Fruit fly (Drosophila melanogaster) whole organism, embryonic: ENCODE measurements around the gene CG32320.

ENCODE experiments used
- Abd-B ChIP-seq: fragments of 200-800 bp; sonication (Bioruptor generic); optimal IDR thresholded peaks from 2 replicates; lab custom pipeline; 2018; ENCODE audit warnings: missing biosample characterization, mild to moderate bottlenecking, missing genetic modification characterization, moderate library complexity
- Ada2b ChIP-seq: fragments of 200-800 bp; sonication (Bioruptor generic); IDR thresholded peaks from 2 replicates; pipeline ENCODE4 v1.3.6; 2022; ENCODE audit warnings: missing biosample characterization, missing genetic modification characterization
- Antp ChIP-seq: fragments of 200-800 bp; sonication (Bioruptor generic); optimal IDR thresholded peaks from 3 replicates; lab custom pipeline; 2016; ENCODE audit warnings: missing biosample characterization, missing genetic modification characterization
- Bteb2 ChIP-seq: fragments of 200-800 bp; sonication (Bioruptor generic); optimal IDR thresholded peaks from 2 replicates; lab custom pipeline; 2016; ENCODE audit warnings: missing biosample characterization, missing genetic modification characterization
- CG10209 ChIP-seq: fragments of 200-800 bp; sonication (Bioruptor generic); optimal IDR thresholded peaks from 3 replicates; lab custom pipeline; 2017; ENCODE audit warnings: missing biosample characterization, mild to moderate bottlenecking, missing genetic modification characterization, missing genetic modification reagents
- CG10267 ChIP-seq: fragments of 200-800 bp; sonication (Bioruptor generic); optimal IDR thresholded peaks from 2 replicates; lab custom pipeline; 2018; ENCODE audit warnings: missing biosample characterization, mild to moderate bottlenecking, missing genetic modification characterization, moderate library complexity
- CG10274 ChIP-seq: fragments of 200-800 bp; sonication (Bioruptor generic); optimal IDR thresholded peaks from 3 replicates; lab custom pipeline; 2017; ENCODE audit warnings: missing biosample characterization, mild to moderate bottlenecking, missing genetic modification characterization
- CG10565 ChIP-seq: fragments of 200-800 bp; sonication (Bioruptor generic); optimal IDR thresholded peaks from 3 replicates; lab custom pipeline; 2016; ENCODE audit warnings: missing biosample characterization, mild to moderate bottlenecking, missing genetic modification characterization
- CG10654 ChIP-seq: fragments of 200-800 bp; sonication (Bioruptor generic); optimal IDR thresholded peaks from 2 replicates; lab custom pipeline; 2016; ENCODE audit warnings: missing biosample characterization, missing genetic modification characterization
- CG16815 ChIP-seq: fragments of 200-800 bp; sonication (Bioruptor generic); optimal IDR thresholded peaks from 3 replicates; lab custom pipeline; 2017; ENCODE audit warnings: missing biosample characterization, mild to moderate bottlenecking, missing genetic modification characterization
- CG16863 ChIP-seq: fragments of 200-800 bp; sonication (Bioruptor generic); optimal IDR thresholded peaks from 3 replicates; lab custom pipeline; 2016; ENCODE audit warnings: missing biosample characterization, missing genetic modification characterization
- CG17186 ChIP-seq: fragments of 200-800 bp; sonication (Bioruptor generic); optimal IDR thresholded peaks from 3 replicates; lab custom pipeline; 2017; ENCODE audit warnings: missing biosample characterization, missing genetic modification reagents, missing genetic modification characterization
- CG17385 ChIP-seq: fragments of 200-800 bp; sonication (Bioruptor generic); optimal IDR thresholded peaks from 3 replicates; lab custom pipeline; 2018; ENCODE audit warnings: missing biosample characterization, mild to moderate bottlenecking, missing genetic modification characterization
- CG17829 ChIP-seq: fragments of 200-800 bp; optimal IDR thresholded peaks from 2 replicates; lab custom pipeline; 2019; ENCODE audit warnings: missing biosample characterization, mild to moderate bottlenecking, missing genetic modification characterization, moderate library complexity
- CG18476 ChIP-seq: fragments of 200-800 bp; sonication (Bioruptor generic); optimal IDR thresholded peaks from 2 replicates; lab custom pipeline; 2016; ENCODE audit warnings: missing biosample characterization, mild to moderate bottlenecking, missing genetic modification characterization
- CG2116 ChIP-seq: fragments of 200-800 bp; sonication (Bioruptor generic); optimal IDR thresholded peaks from 3 replicates; lab custom pipeline; 2018; ENCODE audit warnings: missing biosample characterization, mild to moderate bottlenecking, missing genetic modification characterization
- CG30431 ChIP-seq: fragments of 200-800 bp; sonication (Bioruptor generic); optimal IDR thresholded peaks from 2 replicates; lab custom pipeline; 2017; ENCODE audit warnings: missing biosample characterization, missing genetic modification characterization
- CG34224 ChIP-seq: fragments of 200-800 bp; sonication (Bioruptor generic); IDR thresholded peaks from 3 replicates; pipeline ENCODE4 v1.3.6; 2022; ENCODE audit warnings: missing biosample characterization, missing genetic modification characterization; ENCODE audit not compliant: partially characterized antibody
- CG34422 ChIP-seq: fragments of 200-800 bp; sonication (Bioruptor generic); IDR thresholded peaks from 3 replicates; pipeline ENCODE4 v1.3.6; 2022; ENCODE audit warnings: missing biosample characterization, missing genetic modification characterization
- CG7745 ChIP-seq: fragments of 200-800 bp; sonication (Bioruptor generic); optimal IDR thresholded peaks from 2 replicates; lab custom pipeline; 2018; ENCODE audit warnings: missing biosample characterization, mild to moderate bottlenecking, missing genetic modification characterization, moderate library complexity
- CG8290 ChIP-seq, 3 experiments: fragments of 200-800 bp; sonication (Bioruptor generic); optimal IDR thresholded peaks; 2 replicates each; lab custom pipeline; 2016 to 2019; ENCODE audit warnings: missing biosample characterization in 3 of 3, missing genetic modification characterization in 3 of 3, mild to moderate bottlenecking in 2 of 3, moderate library complexity in 1 of 3
- CG8359 ChIP-seq: fragments of 200-800 bp; sonication (Bioruptor generic); optimal IDR thresholded peaks from 2 replicates; lab custom pipeline; 2017; ENCODE audit warnings: missing biosample characterization, mild to moderate bottlenecking, missing genetic modification characterization, borderline replicate concordance
- CG8924 ChIP-seq: fragments of 200-800 bp; optimal IDR thresholded peaks from 3 replicates; lab custom pipeline; 2019; ENCODE audit warnings: missing biosample characterization, mild to moderate bottlenecking, missing genetic modification characterization, moderate library complexity
- CG9932 ChIP-seq: fragments of 200-800 bp; sonication (Bioruptor generic); IDR thresholded peaks from 2 replicates; pipeline ENCODE4 v1.3.6; 2022; ENCODE audit warnings: missing biosample characterization, missing genetic modification characterization
- Camta ChIP-seq: fragments of 200-800 bp; sonication (Bioruptor generic); optimal IDR thresholded peaks from 2 replicates; lab custom pipeline; 2016; ENCODE audit warnings: missing biosample characterization, missing genetic modification characterization
- Doc3 ChIP-seq: fragments of 200-800 bp; sonication (Bioruptor generic); IDR thresholded peaks from 3 replicates; pipeline ENCODE4 v1.3.6; 2022; ENCODE audit warnings: missing biosample characterization, missing genetic modification characterization; ENCODE audit not compliant: partially characterized antibody
- H2.0 ChIP-seq: fragments of 200-800 bp; sonication (Bioruptor generic); IDR thresholded peaks from 2 replicates; pipeline ENCODE4 v1.3.6; 2022; ENCODE audit warnings: missing biosample characterization, missing genetic modification characterization
- Hmx ChIP-seq: fragments of 200-800 bp; sonication (Bioruptor generic); optimal IDR thresholded peaks from 2 replicates; lab custom pipeline; 2016; ENCODE audit warnings: missing biosample characterization, missing genetic modification characterization
- Hr78 ChIP-seq, 2 experiments: fragments of 200-800 bp in 1 of 2; fragments of >200 bp in 1 of 2; sonication (Bioruptor generic) in 1 of 2; optimal IDR thresholded peaks; 2 replicates each; lab custom pipeline; 2017 to 2019; ENCODE audit warnings: missing biosample characterization in 2 of 2, missing genetic modification characterization in 2 of 2, mild to moderate bottlenecking in 1 of 2, moderate library complexity in 1 of 2
- MTF-1 ChIP-seq: fragments of 200-800 bp; sonication (Bioruptor generic); optimal IDR thresholded peaks from 2 replicates; lab custom pipeline; 2018; ENCODE audit warnings: missing biosample characterization, mild to moderate bottlenecking, missing genetic modification characterization, borderline replicate concordance
- Mad ChIP-seq: fragments of 200-800 bp; sonication (Bioruptor generic); optimal IDR thresholded peaks from 2 replicates; lab custom pipeline; 2016; ENCODE audit warnings: missing biosample characterization, missing genetic modification characterization
- Meics ChIP-seq: fragments of 200-800 bp; sonication (Bioruptor generic); optimal IDR thresholded peaks from 2 replicates; lab custom pipeline; 2017; ENCODE audit warnings: missing biosample characterization, mild to moderate bottlenecking, missing genetic modification characterization
- Oli ChIP-seq: fragments of 200-800 bp; sonication (Bioruptor generic); optimal IDR thresholded peaks from 2 replicates; lab custom pipeline; 2018; ENCODE audit warnings: missing biosample characterization, mild to moderate bottlenecking, missing genetic modification characterization, moderate library complexity
- Poxn ChIP-seq: fragments of 200-800 bp; sonication (Bioruptor generic); IDR thresholded peaks from 2 replicates; pipeline ENCODE4 v1.3.6; 2022; ENCODE audit warnings: missing biosample characterization, missing genetic modification characterization
- Spps ChIP-seq: fragments of 200-800 bp; sonication (Bioruptor generic); optimal IDR thresholded peaks from 2 replicates; lab custom pipeline; 2018; ENCODE audit warnings: missing biosample characterization, mild to moderate bottlenecking, missing genetic modification characterization
- Trl ChIP-seq, 3 experiments: fragments of >200 bp in 2 of 3; fragments of 200-800 bp in 1 of 3; sonication (Bioruptor generic) in 1 of 3; optimal IDR thresholded peaks; 2 replicates in 1 of 3; 3 replicates in 2 of 3; lab custom pipeline; 2016 to 2017; ENCODE audit warnings: missing biosample characterization in 1 of 3, missing genetic modification characterization in 1 of 3
- Xbp1 ChIP-seq: fragments of 200-800 bp; sonication (Bioruptor generic); optimal IDR thresholded peaks from 3 replicates; lab custom pipeline; 2016; ENCODE audit warnings: missing biosample characterization, mild to moderate bottlenecking, missing genetic modification characterization
- bsh ChIP-seq, 2 experiments: fragments of 200-800 bp; sonication (Bioruptor generic); optimal IDR thresholded peaks; 2 replicates each; lab custom pipeline; 2017 to 2018; ENCODE audit warnings: mild to moderate bottlenecking in 2 of 2, missing biosample characterization in 2 of 2, missing genetic modification characterization in 2 of 2, moderate library complexity in 1 of 2
- btn ChIP-seq: fragments of 200-800 bp; sonication (Bioruptor generic); optimal IDR thresholded peaks from 2 replicates; lab custom pipeline; 2016; ENCODE audit warnings: missing biosample characterization, missing genetic modification characterization
- dmrt11E ChIP-seq: fragments of 200-800 bp; sonication (Bioruptor generic); optimal IDR thresholded peaks from 3 replicates; lab custom pipeline; 2018; ENCODE audit warnings: missing biosample characterization, mild to moderate bottlenecking, missing genetic modification characterization, moderate library complexity
- ind ChIP-seq: fragments of 200-800 bp; sonication (Bioruptor generic); optimal IDR thresholded peaks from 3 replicates; lab custom pipeline; 2016; ENCODE audit warnings: missing biosample characterization, missing genetic modification characterization
- insv ChIP-seq, 2 experiments: fragments of 200-800 bp; sonication (Bioruptor generic); optimal IDR thresholded peaks; 3 replicates each; lab custom pipeline; 2016 to 2018; ENCODE audit warnings: missing biosample characterization in 2 of 2, missing genetic modification characterization in 2 of 2
- jigr1 ChIP-seq: fragments of 200-800 bp; sonication (Bioruptor generic); IDR thresholded peaks from 3 replicates; pipeline ENCODE4 v1.3.6; 2022; ENCODE audit warnings: missing biosample characterization, missing genetic modification characterization
- otp ChIP-seq: fragments of 200-800 bp; sonication (Bioruptor generic); IDR thresholded peaks from 3 replicates; pipeline ENCODE4, ENCODE4 v1.3.6; 2022; ENCODE audit warnings: missing biosample characterization, missing genetic modification characterization
- pho ChIP-seq: fragments of 200-800 bp; sonication (Bioruptor generic); optimal IDR thresholded peaks from 2 replicates; lab custom pipeline; 2016; ENCODE audit warnings: missing biosample characterization, missing genetic modification characterization
- sisA ChIP-seq: fragments of 200-800 bp; sonication (Bioruptor generic); IDR thresholded peaks from 2 replicates; pipeline ENCODE4 v1.3.6; 2022; ENCODE audit warnings: missing biosample characterization, missing genetic modification characterization
- slbo ChIP-seq: fragments of 200-800 bp; sonication (Bioruptor generic); IDR thresholded peaks from 2 replicates; pipeline ENCODE4 v1.3.6; 2022; ENCODE audit warnings: missing biosample characterization, missing genetic modification characterization
- unpg ChIP-seq: fragments of 200-800 bp; sonication (Bioruptor generic); optimal IDR thresholded peaks from 3 replicates; lab custom pipeline; 2018; ENCODE audit warnings: missing biosample characterization, mild to moderate bottlenecking, missing genetic modification characterization, moderate library complexity
- z ChIP-seq: fragments of 200-800 bp; sonication (Bioruptor generic); IDR thresholded peaks from 3 replicates; pipeline ENCODE4 v1.3.6; 2022; ENCODE audit warnings: missing biosample characterization, missing genetic modification characterization

Gene CG32320

DNA sequence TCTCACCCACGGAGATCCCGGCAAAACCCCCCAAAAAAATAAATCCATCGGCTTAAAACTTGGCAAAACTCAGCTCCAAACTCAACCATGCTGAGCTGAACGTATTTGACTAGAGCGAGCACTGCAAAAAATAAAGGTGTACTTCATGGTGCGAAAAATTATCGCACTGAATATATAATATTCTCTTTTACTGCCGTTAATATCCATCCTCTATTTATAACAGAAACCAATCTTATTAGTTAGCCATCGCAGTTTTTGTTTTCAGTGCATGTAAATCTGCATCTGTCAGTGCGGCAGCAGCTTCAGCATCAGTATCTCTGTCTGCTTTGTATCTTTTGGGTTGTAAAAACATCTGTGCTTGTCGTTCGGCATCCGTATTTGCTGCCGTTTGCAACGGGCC lies 27.4 kb upstream of the CG32320 start (continued):
- TF ChIP-seq CG7745 (no peak), CG2116 (GFP tag; lab: Kevin White, UChicago) (no peak), btn (GFP tag; lab: Kevin White, UChicago) (no peak), CG10274 (GFP tag; lab: Kevin White, UChicago) (no peak), Doc3 (GFP tag; lab: Robert Waterston, UW) (no peak), Spps (tag; lab: Kevin White, UChicago) (no peak), jigr1 (GFP tag; lab: Robert Waterston, UW) (no peak), Bteb2 (GFP tag; lab: Kevin White, UChicago) (no peak), Hr78 (GFP tag; optimal IDR thresholded peaks at IDR 0.05; lab: Kevin White, UChicago) (no peak), otp (GFP tag; lab: Robert Waterston, UW) (0 out of 3 replicates have a peak, but pooled peaks have one; percentile 46), CG18476 (no peak), H2.0 (GFP tag; lab: Robert Waterston, UW) (peak; percentile 22; the same call in 1 of the 2 replicates), Trl (optimal IDR thresholded peaks at IDR 0.05; lab: Kevin White, UChicago) (no peak), Trl (GFP tag; optimal IDR thresholded peaks at IDR 0.05; lab: Kevin White, UChicago) (no peak), Xbp1 (GFP tag; lab: Kevin White, UChicago) (peak; percentile 42), bsh (GFP tag; optimal IDR thresholded peaks at IDR 0.05; lab: Kevin White, UChicago) (peak in 1 of 2 experiments; percentile 38), Camta (GFP tag; lab: Kevin White, UChicago) (no peak), CG8359 (GFP tag; lab: Kevin White, UChicago) (no peak), Ada2b (GFP tag; lab: Robert Waterston, UW) (peak; percentile 42), CG30431 (peak; percentile 22), MTF-1 (GFP tag; lab: Kevin White, UChicago) (no peak), CG10267 (tag; lab: Kevin White, UChicago) (no peak), insv (GFP tag; optimal IDR thresholded peaks at IDR 0.05; lab: Kevin White, UChicago) (no peak), CG34224 (no peak), unpg (peak; percentile 49), CG10654 (GFP tag; lab: Kevin White, UChicago) (peak; percentile 6), Oli (tag; lab: Kevin White, UChicago) (peak; percentile 54), slbo (GFP tag; lab: Robert Waterston, UW) (peak; percentile 41), CG10209 (GFP tag; lab: Kevin White, UChicago) (no peak), CG17186 (no peak), sisA (peak; percentile 23; the same call in 1 of the 2 replicates), CG8924 (tag; lab: Kevin White, UChicago) (peak; percentile 19), CG16863 (peak; percentile 9), Meics (GFP tag; lab: Kevin White, UChicago) (no peak), Abd-B (peak; percentile 18), CG8290 (GFP tag; optimal IDR thresholded peaks at IDR 0.05; lab: Kevin White, UChicago) (no peak), CG8290 (tag; optimal IDR thresholded peaks at IDR 0.05; lab: Kevin White, UChicago) (peak in 1 of 2 experiments; percentile 26), z (GFP tag; lab: Robert Waterston, UW) (no peak), CG9932 (GFP tag; lab: Robert Waterston, UW) (no peak), Antp (GFP tag; lab: Kevin White, UChicago) (peak; percentile 14), ind (GFP tag; lab: Kevin White, UChicago) (peak; percentile 14), Hmx (GFP tag; lab: Kevin White, UChicago) (no peak), CG34422 (GFP tag; lab: Robert Waterston, UW) (0 out of 3 replicates have a peak, but pooled peaks have one; percentile 42), dmrt11E (tag; lab: Kevin White, UChicago) (peak; percentile 2), CG16815 (GFP tag; lab: Kevin White, UChicago) (peak; percentile 2), pho (no peak), CG17385 (GFP tag; lab: Kevin White, UChicago) (peak; percentile 18), CG10565 (GFP tag; lab: Kevin White, UChicago) (no peak), Poxn (no peak), Mad (GFP tag; lab: Kevin White, UChicago) (peak; percentile 3), CG17829 (tag; lab: Kevin White, UChicago) (no peak)
